Worm (Caenorhabditis elegans) whole organism, midembryonic: Measurements from ENCODE around the gene cnep-1.

Experiments
- T22C8.4 ChIP-seq: fragments of 200-800 bp; sonication (Bioruptor generic); IDR thresholded peaks from 2 replicates; pipeline ENCODE4 v1.3.6; 2022; ENCODE audit warnings: missing genetic modification characterization, missing compliant biosample characterization
- cog-1 ChIP-seq: sonication (generic microtip); optimal IDR thresholded peaks from 2 replicates; lab custom pipeline; 2016; ENCODE audit warnings: missing genetic modification characterization, missing compliant biosample characterization
- flt-1 ChIP-seq: fragments of 200-800 bp; sonication (Bioruptor generic); IDR thresholded peaks from 2 replicates; pipeline ENCODE4 v1.3.6; 2022; ENCODE audit warnings: missing genetic modification characterization, missing compliant biosample characterization
- klf-2 ChIP-seq: fragments of 200-800 bp; sonication (Bioruptor generic); conservative IDR thresholded peaks from 2 replicates; pipeline ENCODE4 v1.3.6; 2022; ENCODE audit warnings: missing genetic modification reagents, missing genetic modification characterization, missing compliant biosample characterization
- med-1 ChIP-seq: sonication (generic microtip); optimal IDR thresholded peaks from 2 replicates; lab custom pipeline; 2017; ENCODE audit warnings: missing genetic modification characterization, mild to moderate bottlenecking, missing compliant biosample characterization, antibody characterized with exemption, missing genetic modification reagents; ENCODE audit not compliant: insufficient read depth
- ref-1 ChIP-seq: fragments of 200-800 bp; sonication (Bioruptor generic); conservative IDR thresholded peaks from 2 replicates; pipeline ENCODE4 v1.3.6; 2022; ENCODE audit warnings: missing genetic modification reagents, missing genetic modification characterization, missing compliant biosample characterization
- tab-1 ChIP-seq: fragments of 200-800 bp; sonication (Bioruptor generic); IDR thresholded peaks from 2 replicates; pipeline ENCODE4 v1.3.6; 2022; ENCODE audit warnings: missing genetic modification characterization, missing compliant biosample characterization
- ztf-23 ChIP-seq: fragments of 200-800 bp; sonication (Bioruptor generic); IDR thresholded peaks from 2 replicates; pipeline ENCODE4 v1.3.6; 2022; ENCODE audit warnings: missing genetic modification reagents, missing genetic modification characterization, missing compliant biosample characterization
- ztf-29 ChIP-seq: fragments of 200-800 bp; sonication (Bioruptor generic); IDR thresholded peaks from 2 replicates; pipeline ENCODE4 v1.3.6; 2022; ENCODE audit warnings: missing genetic modification reagents, missing genetic modification characterization, missing compliant biosample characterization

cnep-1 gene

ce11 chrII:7337469-7337893 is 27.3 kb downstream of the cnep-1 start:
- TF ChIP-seq cog-1 (peak; percentile 15), flt-1 (GFP tag; lab: Robert Waterston, UW) (no peak), ztf-23 (no peak)

ce11 chrII:7338995-7339394 is 28.8 kb downstream of the cnep-1 start, which contains the start of gene nhr-21:
TSS of gene nhr-21 (plus strand) at chrII:7339229.
- TF ChIP-seq tab-1 (GFP tag; lab: Robert Waterston, UW) (no peak), med-1 (no peak), ztf-23 (no peak), flt-1 (GFP tag; lab: Robert Waterston, UW) (no peak), klf-2 (no peak), ref-1 (GFP tag; lab: Robert Waterston, UW) (no peak), T22C8.4 (no peak)

ce11 chrII:7340703-7341102 is 30.6 kb downstream of the cnep-1 start:
- TF ChIP-seq klf-2, result no peak
- TF ChIP-seq med-1, result no peak
- TF ChIP-seq tab-1 (GFP tag; lab: Robert Waterston, UW), result no peak
- TF ChIP-seq flt-1 (GFP tag; lab: Robert Waterston, UW), result no peak
- TF ChIP-seq T22C8.4, result no peak
- no peak for TF ChIP-seq cog-1
- no peak for TF ChIP-seq ref-1 (GFP tag; lab: Robert Waterston, UW)
- no peak for TF ChIP-seq ztf-23
- TF ChIP-seq ztf-29 (GFP tag; lab: Robert Waterston, UW), result no peak

- TF ChIP-seq T22C8.4, result no peak
- no peak for TF ChIP-seq cog-1
- no peak for TF ChIP-seq ztf-29 (GFP tag; lab: Robert Waterston, UW)
- TF ChIP-seq flt-1 (GFP tag; lab: Robert Waterston, UW), result no peak
- no peak for TF ChIP-seq med-1
- no peak for TF ChIP-seq tab-1 (GFP tag; lab: Robert Waterston, UW)
- no peak for TF ChIP-seq klf-2
- no peak for TF ChIP-seq ztf-23
- TF ChIP-seq ref-1 (GFP tag; lab: Robert Waterston, UW), result no peak
Observed at ce11 chrII:7341572-7342303, 31.6 kb downstream of the cnep-1 start.

- TF ChIP-seq ztf-29 (GFP tag; lab: Robert Waterston, UW) (no peak), klf-2 (no peak), T22C8.4 (no peak), med-1 (no peak), tab-1 (GFP tag; lab: Robert Waterston, UW) (no peak), cog-1 (no peak), ztf-23 (no peak), ref-1 (GFP tag; lab: Robert Waterston, UW) (no peak), flt-1 (GFP tag; lab: Robert Waterston, UW) (no peak)
Observed at ce11 chrII:7342884-7343283, 32.7 kb downstream of the cnep-1 start.

ce11 chrII:7343668-7344067 is 33.5 kb downstream of the cnep-1 start:
- TF ChIP-seq klf-2 (no peak), cog-1 (no peak), ztf-29 (GFP tag; lab: Robert Waterston, UW) (0 out of 2 replicates have a peak, but pooled peaks have one; percentile 9)

- TF ChIP-seq klf-2 (no peak), flt-1 (GFP tag; lab: Robert Waterston, UW) (no peak), ztf-23 (no peak), ref-1 (GFP tag; lab: Robert Waterston, UW) (no peak)
Observed at ce11 chrII:7345858-7346257, 35.7 kb downstream of the cnep-1 start.

- no peak for TF ChIP-seq cog-1
- TF ChIP-seq T22C8.4, result no peak
- no peak for TF ChIP-seq ref-1 (GFP tag; lab: Robert Waterston, UW)
- no peak for TF ChIP-seq ztf-29 (GFP tag; lab: Robert Waterston, UW)
- no peak for TF ChIP-seq klf-2
- no peak for TF ChIP-seq tab-1 (GFP tag; lab: Robert Waterston, UW)
- TF ChIP-seq med-1, result no peak
- TF ChIP-seq ztf-23, result no peak
- no peak for TF ChIP-seq flt-1 (GFP tag; lab: Robert Waterston, UW)
Observed at ce11 chrII:7348063-7348462, 37.9 kb downstream of the cnep-1 start.

- TF ChIP-seq ztf-23 (no peak), flt-1 (GFP tag; lab: Robert Waterston, UW) (no peak), med-1 (no peak), cog-1 (no peak), ztf-29 (GFP tag; lab: Robert Waterston, UW) (no peak)
Observed at ce11 chrII:7352507-7352906, 42.4 kb downstream of the cnep-1 start, which contains the start of gene hsp-4. TSS of gene hsp-4 (minus strand) at chrII:7352645.

ce11 chrII:7353027-7353426 is 42.9 kb downstream of the cnep-1 start:
- TF ChIP-seq tab-1 (GFP tag; lab: Robert Waterston, UW), result no peak
- no peak for TF ChIP-seq T22C8.4
- no peak for TF ChIP-seq med-1
- TF ChIP-seq ztf-23, result no peak
- TF ChIP-seq klf-2, result no peak
- TF ChIP-seq ztf-29 (GFP tag; lab: Robert Waterston, UW), result no peak
- 0 out of 2 replicates have a peak, but pooled peaks have one; percentile 33 for TF ChIP-seq flt-1 (GFP tag; lab: Robert Waterston, UW)
- no peak for TF ChIP-seq cog-1

- TF ChIP-seq tab-1 (GFP tag; lab: Robert Waterston, UW), result no peak
- no peak for TF ChIP-seq klf-2
Observed at ce11 chrII:7356326-7356725, 46.2 kb downstream of the cnep-1 start, which contains the start of gene haf-2. TSS of gene haf-2 (minus strand) at chrII:7356426.
